Fruit fly (Drosophila melanogaster) ovary, adult (tissue): ENCODE results near the gene comm2.

Experiments used
- CG17801 ChIP-seq: fragments of 200-800 bp; optimal IDR thresholded peaks from 2 replicates; lab custom pipeline; 2019; ENCODE audit warnings: missing biosample characterization, mild to moderate bottlenecking, missing genetic modification characterization, moderate library complexity; ENCODE audit not compliant: partially characterized antibody

comm2 gene

dm6 chr3L:15699626-15700337, at the start of gene comm2:
comm2 (minus strand) TSS chr3L:15699850.
- no peak for TF ChIP-seq CG17801 (GFP tag; lab: Kevin White, UChicago)

dm6 chr3L:15749276-15749675, 49.6 kb upstream of the comm2 start:
- TF ChIP-seq CG17801 (GFP tag; lab: Kevin White, UChicago) = no peak

dm6 chr3L:15748376-15748955, 48.8 kb upstream of the comm2 start:
- TF ChIP-seq CG17801 (GFP tag; lab: Kevin White, UChicago) = no peak

- no peak for TF ChIP-seq CG17801 (GFP tag; lab: Kevin White, UChicago)
These were observed 46.6 kb upstream of the comm2 start for dm6 chr3L:15746250-15746649.

dm6 chr3L:15741843-15742242, 42.2 kb upstream of the comm2 start:
- no peak for TF ChIP-seq CG17801 (GFP tag; lab: Kevin White, UChicago)

- TF ChIP-seq CG17801 (GFP tag; lab: Kevin White, UChicago) = no peak
These were observed 41.1 kb upstream of the comm2 start for dm6 chr3L:15740708-15741280.

dm6 chr3L:15731832-15732506, 32.3 kb upstream of the comm2 start:
- TF ChIP-seq CG17801 (GFP tag; lab: Kevin White, UChicago) = no peak

- TF ChIP-seq CG17801 (GFP tag; lab: Kevin White, UChicago) = no peak
These were observed 29.8 kb upstream of the comm2 start for dm6 chr3L:15729306-15730006.

- no peak for TF ChIP-seq CG17801 (GFP tag; lab: Kevin White, UChicago)
These were observed 28.5 kb upstream of the comm2 start, which contains the start of gene comm for dm6 chr3L:15728195-15728594. comm (minus strand) TSS chr3L:15728430.

- no peak for TF ChIP-seq CG17801 (GFP tag; lab: Kevin White, UChicago)
These were observed 27.1 kb upstream of the comm2 start for dm6 chr3L:15726799-15727198.

dm6 chr3L:15720905-15721304, 21.3 kb upstream of the comm2 start:
- no peak for TF ChIP-seq CG17801 (GFP tag; lab: Kevin White, UChicago)

dm6 chr3L:15720224-15720623, 20.6 kb upstream of the comm2 start:
- no peak for TF ChIP-seq CG17801 (GFP tag; lab: Kevin White, UChicago)

- no peak for TF ChIP-seq CG17801 (GFP tag; lab: Kevin White, UChicago)
These were observed 17.9 kb upstream of the comm2 start, which contains the start of gene CG42570 for dm6 chr3L:15717519-15717918. CG42570 (plus strand) TSS chr3L:15717819.

- no peak for TF ChIP-seq CG17801 (GFP tag; lab: Kevin White, UChicago)
These were observed 16.3 kb upstream of the comm2 start, which contains the start of gene CG42571 for dm6 chr3L:15715788-15716503. CG42571 (plus strand) TSS chr3L:15716453.
